Fruit fly (Drosophila melanogaster): ENCODE data around the gene CG15357.

Gene CG15357

DNA sequence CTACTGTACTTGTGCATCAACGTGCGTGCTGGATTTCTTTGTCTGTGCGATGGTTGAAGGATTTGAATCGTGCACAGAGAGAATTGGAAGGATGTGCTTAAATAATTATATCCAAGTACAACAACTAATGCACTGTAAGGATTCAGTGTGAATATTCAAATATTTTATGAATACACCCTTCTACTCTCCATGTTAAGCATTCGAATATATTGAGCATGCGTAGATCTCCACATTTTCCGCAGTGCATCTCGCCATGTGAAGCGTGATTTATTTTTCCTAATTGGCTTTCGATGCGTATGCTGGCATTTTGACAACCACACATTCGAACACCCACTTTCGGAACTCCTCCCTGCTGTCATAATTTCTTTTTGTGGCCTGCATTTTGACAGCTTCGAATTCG, 14.5 kb upstream of the CG15357 start:
- TF ChIP-seq CG17612 (GFP tag; IDR thresholded peaks at IDR 0.05) (no peak), scrt (GFP tag; optimal IDR thresholded peaks at IDR 0.05) (no peak), Optix (GFP tag; IDR thresholded peaks at IDR 0.05) (no peak), yki (optimal IDR thresholded peaks at IDR 0.05) (no peak), CG14965 (GFP tag; optimal IDR thresholded peaks at IDR 0.05; ENCODE audit: borderline replicate concordance) (no peak), CG12659 (GFP tag; optimal IDR thresholded peaks at IDR 0.05) (no peak), CG17568 (GFP tag; optimal IDR thresholded peaks at IDR 0.05) (no peak), Xrp1 (GFP tag; IDR thresholded peaks at IDR 0.05) (no peak), CG17186 (GFP tag; optimal IDR thresholded peaks at IDR 0.05) (no peak), h (optimal IDR thresholded peaks at IDR 0.05) (no peak), dati (GFP tag; IDR thresholded peaks at IDR 0.05) (no peak), gem (tag; optimal IDR thresholded peaks at IDR 0.05) (peak; percentile 28), Hr78 (GFP tag; optimal IDR thresholded peaks at IDR 0.05) (no peak), GATAe (GFP tag; conservative IDR thresholded peaks at IDR 0.05) (no peak), ken (GFP tag; IDR thresholded peaks at IDR 0.05) (no peak), pros (GFP tag; optimal IDR thresholded peaks at IDR 0.05) (no peak), CG31388 (GFP tag; optimal IDR thresholded peaks at IDR 0.05) (no peak), CG4820 (GFP tag; optimal IDR thresholded peaks at IDR 0.05) (no peak), shn (GFP tag; optimal IDR thresholded peaks at IDR 0.05) (no peak), bab2 (GFP tag; optimal IDR thresholded peaks at IDR 0.05) (no peak), peb (GFP tag; IDR thresholded peaks at IDR 0.05) (no peak), lmd (GFP tag; IDR thresholded peaks at IDR 0.05) (0 out of 2 replicates have a peak, but pooled peaks have one; percentile 21), H2.0 (GFP tag; IDR thresholded peaks at IDR 0.05) (no peak), ato (GFP tag; IDR thresholded peaks at IDR 0.05; ENCODE audit: partially characterized antibody) (no peak), CG11504 (tag; optimal IDR thresholded peaks at IDR 0.05) (no peak), CG1024 (GFP tag; IDR thresholded peaks at IDR 0.05) (peak; percentile 42; the same call in 1 of the 2 replicates), gsb-n (tag; optimal IDR thresholded peaks at IDR 0.05) (no peak), Max (GFP tag; optimal IDR thresholded peaks at IDR 0.05) (no peak), CG13296 (GFP tag; optimal IDR thresholded peaks at IDR 0.05) (no peak), dmrt11E (tag; optimal IDR thresholded peaks at IDR 0.05) (no peak), chif (GFP tag; optimal IDR thresholded peaks at IDR 0.05) (no peak), Doc2 (GFP tag; IDR thresholded peaks at IDR 0.05) (no peak), mirr (GFP tag; optimal IDR thresholded peaks at IDR 0.05) (no peak), Mad (GFP tag; optimal IDR thresholded peaks at IDR 0.05) (no peak), CG15514 (GFP tag; optimal IDR thresholded peaks at IDR 0.05) (no peak), amos (GFP tag; IDR thresholded peaks at IDR 0.05; ENCODE audit: partially characterized antibody) (no peak), wek (GFP tag; optimal IDR thresholded peaks at IDR 0.05) (no peak), CG7271 (tag; optimal IDR thresholded peaks at IDR 0.05) (no peak), CG12391 (tag; optimal IDR thresholded peaks at IDR 0.05) (no peak), Dek (tag; optimal IDR thresholded peaks at IDR 0.05) (no peak), CG8089 (GFP tag; optimal IDR thresholded peaks at IDR 0.05) (no peak), Asciz (GFP tag; optimal IDR thresholded peaks at IDR 0.05) (no peak), Hmr (GFP tag; optimal IDR thresholded peaks at IDR 0.05) (no peak), sd (tag; optimal IDR thresholded peaks at IDR 0.05) (no peak), row (GFP tag; IDR thresholded peaks at IDR 0.05) (peak; percentile 37; the same call in 1 of the 3 replicates), sens (GFP tag) (peak; percentile 71), Atf6 (GFP tag; IDR thresholded peaks at IDR 0.05) (no peak), Atf3 (GFP tag; optimal IDR thresholded peaks at IDR 0.05) (no peak), CG3163 (GFP tag; optimal IDR thresholded peaks at IDR 0.05) (no peak), CG32772 (GFP tag; IDR thresholded peaks at IDR 0.05) (no peak), Neu2 (GFP tag; optimal IDR thresholded peaks at IDR 0.05; ENCODE audit: borderline replicate concordance) (no peak), pita (GFP tag; optimal IDR thresholded peaks at IDR 0.05) (no peak)
